Worm (Caenorhabditis elegans) whole organism, L2 larva: ENCODE data around the gene Y41C4A.18.

Experiments used
- alr-1 ChIP-seq: fragments of 150-350 bp; optimal IDR thresholded peaks from 2 replicates; lab custom pipeline; 2014; ENCODE audit warnings: missing biosample characterization, missing genetic modification characterization
- aly-2 ChIP-seq: fragments of 150-350 bp; optimal IDR thresholded peaks from 2 replicates; lab custom pipeline; 2014; ENCODE audit warnings: missing biosample characterization, missing genetic modification characterization
- ama-1 ChIP-seq: fragments of 150-350 bp; optimal IDR thresholded peaks from 2 replicates; lab custom pipeline; 2018; ENCODE audit warnings: inconsistent platforms
- dmd-4 ChIP-seq: sonication (generic microtip); optimal IDR thresholded peaks from 2 replicates; lab custom pipeline; 2017; ENCODE audit warnings: missing biosample characterization, missing genetic modification characterization
- fos-1 ChIP-seq: fragments of 150-350 bp; optimal IDR thresholded peaks from 2 replicates; lab custom pipeline; 2014; ENCODE audit warnings: missing biosample characterization, missing genetic modification characterization
- lin-11 ChIP-seq: fragments of 150-350 bp; sonication (generic microtip); optimal IDR thresholded peaks from 2 replicates; lab custom pipeline; 2014; ENCODE audit warnings: missing biosample characterization, missing genetic modification characterization, inconsistent platforms, mixed read lengths
- mdl-1 ChIP-seq, 2 experiments: fragments of 150-350 bp in 1 of 2; sonication (generic microtip) in 1 of 2; optimal IDR thresholded peaks; 2 replicates each; lab custom pipeline; 2017; ENCODE audit warnings: missing biosample characterization in 2 of 2, missing genetic modification characterization in 2 of 2
- nhr-11 ChIP-seq: fragments of 150-350 bp; optimal IDR thresholded peaks from 2 replicates; lab custom pipeline; 2014; ENCODE audit warnings: missing biosample characterization, missing genetic modification characterization
- nhr-237 ChIP-seq: fragments of 150-350 bp; optimal IDR thresholded peaks from 2 replicates; lab custom pipeline; 2014; ENCODE audit warnings: missing biosample characterization, missing genetic modification characterization
- nhr-6 ChIP-seq: fragments of 150-350 bp; optimal IDR thresholded peaks from 2 replicates; lab custom pipeline; 2014; ENCODE audit warnings: missing biosample characterization, missing genetic modification characterization
- ztf-1 ChIP-seq: fragments of 200-800 bp; sonication (Bioruptor generic); conservative IDR thresholded peaks from 2 replicates; pipeline ENCODE4 v1.3.6; 2022; ENCODE audit warnings: missing genetic modification characterization, missing compliant biosample characterization

DNA sequence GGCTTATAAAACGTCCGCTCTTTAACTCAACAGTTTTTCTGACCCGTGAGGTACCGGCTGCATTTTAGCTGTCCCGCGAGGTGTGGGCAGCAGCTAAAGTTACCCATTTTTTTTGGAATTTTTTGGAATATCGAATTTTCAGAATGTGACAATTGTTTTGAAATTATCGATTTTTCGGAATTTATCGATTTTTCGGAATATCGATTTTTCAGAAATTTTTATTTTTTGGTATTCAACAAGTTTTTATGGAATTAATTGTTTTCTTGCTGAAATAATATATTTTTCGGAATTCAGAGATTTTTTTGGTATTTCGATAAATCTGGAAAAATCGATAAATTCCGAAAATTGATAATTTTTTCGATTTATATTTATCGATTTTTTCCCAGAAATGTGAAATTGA, 2.5 kb downstream of the Y41C4A.18 start:
- no peak for TF ChIP-seq nhr-237 (tag; lab: Kevin White, UChicago)
- no peak for TF ChIP-seq ztf-1 (GFP tag; lab: Robert Waterston, UW)
- TF ChIP-seq fos-1 (tag; lab: Kevin White, UChicago), result no peak
- TF ChIP-seq aly-2 (tag; lab: Kevin White, UChicago), result no peak
- TF ChIP-seq alr-1 (tag; lab: Kevin White, UChicago), result no peak
- no peak for TF ChIP-seq lin-11 (tag; lab: Kevin White, UChicago)
- no peak for TF ChIP-seq dmd-4 (tag; lab: Kevin White, UChicago)
- no peak for TF ChIP-seq nhr-11 (tag; lab: Kevin White, UChicago)
- TF ChIP-seq mdl-1 (tag; optimal IDR thresholded peaks at IDR 0.05; lab: Kevin White, UChicago), result no peak
- no peak for TF ChIP-seq nhr-6 (tag; lab: Kevin White, UChicago)
- TF ChIP-seq ama-1 (lab: Kevin White, UChicago), result no peak
